Worm (Caenorhabditis elegans) whole organism, L3 larva: ENCODE data around the gene Y48E1B.8.

Experiments
- ZK546.5 ChIP-seq: sonication (generic microtip); optimal IDR thresholded peaks from 2 replicates; lab custom pipeline; 2017; ENCODE audit warnings: missing biosample characterization, missing genetic modification characterization
- egl-27 ChIP-seq: sonication (generic microtip); optimal IDR thresholded peaks from 4 replicates; lab custom pipeline; 2017; ENCODE audit warnings: missing biosample characterization, missing genetic modification reagents, missing genetic modification characterization
- fkh-2 ChIP-seq: fragments of 150-350 bp; optimal IDR thresholded peaks from 2 replicates; lab custom pipeline; 2014; ENCODE audit warnings: missing biosample characterization, missing genetic modification reagents, missing genetic modification characterization
- mdl-1 ChIP-seq: fragments of 150-350 bp; optimal IDR thresholded peaks from 2 replicates; lab custom pipeline; 2014; ENCODE audit warnings: missing biosample characterization, missing genetic modification characterization
- nfya-1 ChIP-seq: sonication (generic microtip); optimal IDR thresholded peaks from 2 replicates; lab custom pipeline; 2017; ENCODE audit warnings: missing genetic modification characterization, mild to moderate bottlenecking, missing compliant biosample characterization, antibody characterized with exemption, moderate library complexity; ENCODE audit not compliant: insufficient read depth
- nhr-11 ChIP-seq: fragments of 150-350 bp; optimal IDR thresholded peaks from 2 replicates; lab custom pipeline; 2014; ENCODE audit warnings: missing biosample characterization, missing genetic modification characterization
- nhr-237 ChIP-seq: fragments of 150-350 bp; optimal IDR thresholded peaks from 2 replicates; lab custom pipeline; 2014; ENCODE audit warnings: missing biosample characterization, missing genetic modification characterization
- nhr-25 ChIP-seq: sonication (generic microtip); optimal IDR thresholded peaks from 2 replicates; lab custom pipeline; 2017; ENCODE audit warnings: missing biosample characterization, missing genetic modification characterization
- nhr-67 ChIP-seq: fragments of 150-350 bp; optimal IDR thresholded peaks from 2 replicates; lab custom pipeline; 2014; ENCODE audit warnings: missing biosample characterization, missing genetic modification characterization
- nhr-77 ChIP-seq: fragments of 150-350 bp; optimal IDR thresholded peaks from 2 replicates; lab custom pipeline; 2014; ENCODE audit warnings: missing biosample characterization, missing genetic modification characterization
- pha-4 ChIP-seq: fragments of 150-350 bp; optimal IDR thresholded peaks from 2 replicates; lab custom pipeline; 2014; ENCODE audit warnings: missing biosample characterization, missing genetic modification reagents, missing genetic modification characterization
- unc-62 ChIP-seq: fragments of 150-350 bp; sonication (generic microtip); optimal IDR thresholded peaks from 4 replicates; lab custom pipeline; 2014; ENCODE audit warnings: missing biosample characterization, missing genetic modification reagents, missing genetic modification characterization

ce11 chrII:13593659-13594221 lies 8.2 kb downstream of the Y48E1B.8 start, which contains the start of gene clec-146:
- no peak for TF ChIP-seq ZK546.5
- TF ChIP-seq nhr-77 (tag; lab: Kevin White, UChicago), result no peak
- no peak for TF ChIP-seq nhr-237 (tag; lab: Kevin White, UChicago)
- TF ChIP-seq nhr-11 (tag; lab: Kevin White, UChicago), result no peak
- TF ChIP-seq nfya-1 (tag; lab: Kevin White, UChicago), result no peak
- TF ChIP-seq mdl-1 (tag; lab: Kevin White, UChicago), result no peak
- no peak for TF ChIP-seq fkh-2
- no peak for TF ChIP-seq pha-4 (tag; lab: Kevin White, UChicago)
- TF ChIP-seq unc-62 (GFP tag; lab: Kevin White, UChicago), result no peak
- TF ChIP-seq nhr-67, result no peak
- no peak for TF ChIP-seq nhr-25
- TF ChIP-seq egl-27, result no peak
